Fruit fly (Drosophila melanogaster): ENCODE results near the gene CG43774.

dm6 chr2L:4023312-4023926 is 15.0 kb downstream of the CG43774 start:
- no peak for TF ChIP-seq fd102C (GFP tag; optimal IDR thresholded peaks at IDR 0.05)
- no peak for TF ChIP-seq pum (GFP tag; optimal IDR thresholded peaks at IDR 0.05)
- no peak for TF ChIP-seq bsh (GFP tag; optimal IDR thresholded peaks at IDR 0.05)
- TF ChIP-seq dati (GFP tag; IDR thresholded peaks at IDR 0.05), result no peak
- TF ChIP-seq CG13123 (GFP tag; optimal IDR thresholded peaks at IDR 0.05), result no peak
- no peak for TF ChIP-seq caup (GFP tag; optimal IDR thresholded peaks at IDR 0.05; ENCODE audit: severe bottlenecking)
- TF ChIP-seq hbn (GFP tag; IDR thresholded peaks at IDR 0.05; ENCODE audit: partially characterized antibody), result no peak
- TF ChIP-seq lab (GFP tag; optimal IDR thresholded peaks at IDR 0.05), result no peak
- TF ChIP-seq CG9437 (GFP tag; optimal IDR thresholded peaks at IDR 0.05), result no peak
- TF ChIP-seq CG11504 (tag; optimal IDR thresholded peaks at IDR 0.05), result no peak
- no peak for TF ChIP-seq ATbp (GFP tag; optimal IDR thresholded peaks at IDR 0.05)
- no peak for TF ChIP-seq fu2 (GFP tag; optimal IDR thresholded peaks at IDR 0.05)
- no peak for TF ChIP-seq CG30020 (tag; optimal IDR thresholded peaks at IDR 0.05)
- TF ChIP-seq NK7.1 (GFP tag; optimal IDR thresholded peaks at IDR 0.05), result no peak
